Worm (Caenorhabditis elegans): ENCODE results near the gene K08E3.2.

DNA sequence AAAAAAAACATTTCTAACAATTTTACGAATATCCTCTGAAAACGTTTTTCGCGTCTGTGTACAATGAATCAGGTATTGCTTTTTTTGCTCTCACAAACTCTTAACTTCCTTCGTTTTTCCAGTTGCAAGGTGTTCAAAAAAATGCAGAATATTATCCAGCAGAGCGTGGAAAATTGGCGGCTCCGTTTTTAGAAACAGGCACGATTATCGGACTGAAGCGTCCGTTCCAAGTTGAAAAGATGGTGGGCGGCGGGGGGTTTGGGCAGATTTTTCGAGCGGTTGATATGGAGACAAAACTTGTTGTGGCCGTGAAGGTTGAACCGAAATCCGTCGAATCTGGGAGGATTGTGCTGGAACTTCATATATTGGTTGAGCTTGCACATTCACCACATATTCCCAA, 13.5 kb downstream of the K08E3.2 start, which contains the start of gene W06F12.3:
- no peak for TF ChIP-seq snpc-4 (tag; optimal IDR thresholded peaks at IDR 0.05)
- TF ChIP-seq fos-1 (tag; optimal IDR thresholded peaks at IDR 0.05), result no peak
- no peak for TF ChIP-seq ztf-4 (tag; optimal IDR thresholded peaks at IDR 0.05)
- no peak for TF ChIP-seq nhr-77 (tag; optimal IDR thresholded peaks at IDR 0.05)
- no peak for TF ChIP-seq jun-1 (tag; optimal IDR thresholded peaks at IDR 0.05)
- no peak for TF ChIP-seq unc-62 (GFP tag; optimal IDR thresholded peaks at IDR 0.05)
- no peak for TF ChIP-seq alr-1 (tag; optimal IDR thresholded peaks at IDR 0.05; ENCODE audit: borderline replicate concordance)
- no peak for TF ChIP-seq blmp-1 (tag; optimal IDR thresholded peaks at IDR 0.05)
- no peak for TF ChIP-seq skn-1 (tag; optimal IDR thresholded peaks at IDR 0.05)
- no peak for TF ChIP-seq zag-1 (tag; optimal IDR thresholded peaks at IDR 0.05)
- TF ChIP-seq fkh-8 (tag; optimal IDR thresholded peaks at IDR 0.05), result no peak
- no peak for TF ChIP-seq elt-2 (tag; optimal IDR thresholded peaks at IDR 0.05)
- no peak for TF ChIP-seq lin-15B (tag; optimal IDR thresholded peaks at IDR 0.05)
